Fruit fly (Drosophila melanogaster): ENCODE results near the gene Tcs5.

dm6 chr3L:5141380-5142101 is 2.3 kb upstream of the Tcs5 start, which contains the start of the genes Dhrs4 and Gdap1:
- TF ChIP-seq gl (tag; optimal IDR thresholded peaks at IDR 0.05): peak; percentile 69
- no peak for TF ChIP-seq CG12605 (GFP tag; IDR thresholded peaks at IDR 0.05)
- no peak for TF ChIP-seq CG9948 (tag; optimal IDR thresholded peaks at IDR 0.05)

All from whole organism, pupa.